Worm (Caenorhabditis elegans) whole organism, L4/young adult: ENCODE data around the gene nhr-11.

Experiments
- dao-5 ChIP-seq: sonication (generic microtip); optimal IDR thresholded peaks from 2 replicates; lab custom pipeline; 2016; ENCODE audit warnings: missing genotype, missing genetic modification characterization, moderate library complexity, missing compliant biosample characterization
- him-1 ChIP-seq: sonication (generic microtip); optimal IDR thresholded peaks from 2 replicates; lab custom pipeline; 2016; ENCODE audit warnings: missing genotype, missing genetic modification reagents, missing genetic modification characterization, missing compliant biosample characterization

DNA sequence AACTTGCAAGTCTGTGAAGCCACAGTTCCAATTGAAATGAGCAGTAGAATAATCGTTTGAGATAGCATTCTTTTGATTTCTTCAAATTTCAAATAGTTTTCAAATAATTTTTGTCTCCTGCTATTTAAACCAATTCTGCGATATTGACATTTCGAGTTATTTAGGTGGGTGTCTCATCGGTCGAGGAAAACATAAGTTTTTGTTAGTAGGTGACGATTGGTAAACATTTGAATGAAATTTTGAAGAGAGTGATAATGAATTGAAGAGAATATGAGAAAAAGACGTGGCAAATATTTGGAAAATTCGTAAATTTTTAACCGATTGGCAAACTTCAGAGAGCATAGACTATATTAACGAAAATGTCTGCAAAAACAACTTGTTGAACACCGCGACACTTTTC lies 29.4 kb upstream of the nhr-11 start, which contains the start of gene Y73F4A.3:
- TF ChIP-seq him-1 (tag; lab: Kevin White, UChicago): no peak
- TF ChIP-seq dao-5 (tag; lab: Kevin White, UChicago): no peak
